Worm (Caenorhabditis elegans) whole organism, mixed stage, embryonic: ENCODE results near the gene clec-149.

Experiments
- ceh-43 ChIP-seq: fragments of 200-800 bp; sonication (Bioruptor generic); optimal IDR thresholded peaks from 2 replicates; lab custom pipeline; 2018; ENCODE audit warnings: mild to moderate bottlenecking, missing genetic modification characterization, moderate library complexity, missing compliant biosample characterization
- elt-1 ChIP-seq: sonication (generic microtip); optimal IDR thresholded peaks from 2 replicates; lab custom pipeline; 2017; ENCODE audit warnings: missing genetic modification characterization, mild to moderate bottlenecking, missing compliant biosample characterization, antibody characterized with exemption, moderate library complexity, borderline replicate concordance; ENCODE audit not compliant: insufficient read depth
- elt-3 ChIP-seq: fragments of 150-350 bp; optimal IDR thresholded peaks from 2 replicates; lab custom pipeline; 2014; ENCODE audit warnings: missing biosample characterization, missing genetic modification characterization
- lin-13 ChIP-seq: fragments of 150-350 bp; optimal IDR thresholded peaks from 2 replicates; lab custom pipeline; 2014; ENCODE audit warnings: missing biosample characterization, missing genetic modification characterization
- lin-32 ChIP-seq: fragments of 200-800 bp; sonication (Bioruptor generic); optimal IDR thresholded peaks from 2 replicates; lab custom pipeline; 2018; ENCODE audit warnings: mild to moderate bottlenecking, missing genetic modification characterization, missing compliant biosample characterization
- lsy-2 ChIP-seq: fragments of 150-350 bp; optimal IDR thresholded peaks from 2 replicates; lab custom pipeline; 2014; ENCODE audit warnings: missing biosample characterization, missing genetic modification characterization
- nhr-12 ChIP-seq: fragments of 150-350 bp; optimal IDR thresholded peaks from 2 replicates; lab custom pipeline; 2014; ENCODE audit warnings: missing biosample characterization, missing genetic modification characterization
- nhr-2 ChIP-seq: fragments of 150-350 bp; optimal IDR thresholded peaks from 2 replicates; lab custom pipeline; 2014; ENCODE audit warnings: missing biosample characterization, missing genetic modification characterization
- nhr-237 ChIP-seq: fragments of 150-350 bp; optimal IDR thresholded peaks from 2 replicates; lab custom pipeline; 2014; ENCODE audit warnings: missing biosample characterization, missing genetic modification characterization
- nhr-28 ChIP-seq: fragments of 150-350 bp; optimal IDR thresholded peaks from 2 replicates; lab custom pipeline; 2014; ENCODE audit warnings: missing biosample characterization, missing genetic modification characterization
- snpc-4 ChIP-seq: fragments of 150-350 bp; optimal IDR thresholded peaks from 2 replicates; lab custom pipeline; 2014; ENCODE audit warnings: missing biosample characterization, missing genetic modification characterization
- unc-39 ChIP-seq: fragments of 150-350 bp; optimal IDR thresholded peaks from 2 replicates; lab custom pipeline; 2014; ENCODE audit warnings: missing biosample characterization, missing genetic modification characterization
- unc-62 ChIP-seq: fragments of 150-350 bp; optimal IDR thresholded peaks from 2 replicates; lab custom pipeline; 2014; ENCODE audit warnings: missing biosample characterization, missing genetic modification reagents, missing genetic modification characterization
- zip-8 ChIP-seq: fragments of 150-350 bp; optimal IDR thresholded peaks from 2 replicates; lab custom pipeline; 2014; ENCODE audit warnings: missing biosample characterization, missing genetic modification characterization

ce11 chrIII:856260-856659 is 33.2 kb downstream of the clec-149 start, which contains the start of gene K02F3.12:
- no peak for TF ChIP-seq lin-13
- no peak for TF ChIP-seq lsy-2 (tag; lab: Kevin White, UChicago)
- TF ChIP-seq lin-32 (GFP tag; lab: Kevin White, UChicago): no peak
- no peak for TF ChIP-seq nhr-12
- TF ChIP-seq nhr-237 (tag; lab: Kevin White, UChicago): no peak
- TF ChIP-seq zip-8: no peak
- no peak for TF ChIP-seq unc-39 (tag; lab: Kevin White, UChicago)
- no peak for TF ChIP-seq snpc-4 (tag; lab: Kevin White, UChicago)
- no peak for TF ChIP-seq unc-62
- TF ChIP-seq nhr-28: no peak
- TF ChIP-seq elt-1: no peak
- no peak for TF ChIP-seq elt-3 (tag; lab: Kevin White, UChicago)
- TF ChIP-seq nhr-2 (tag; lab: Kevin White, UChicago): no peak
- no peak for TF ChIP-seq ceh-43
